Worm (Caenorhabditis elegans) whole organism, late embryonic: ENCODE data around the gene hsp-16.41.

Experiments used
- C08G9.2 ChIP-seq: sonication (generic microtip); optimal IDR thresholded peaks from 2 replicates; lab custom pipeline; 2016; ENCODE audit warnings: mild to moderate bottlenecking, missing genetic modification characterization, moderate library complexity, missing compliant biosample characterization
- F13H6.1 ChIP-seq: sonication (generic microtip); optimal IDR thresholded peaks from 2 replicates; lab custom pipeline; 2016; ENCODE audit warnings: missing genetic modification characterization, missing compliant biosample characterization
- K09A11.1 ChIP-seq: sonication (generic microtip); optimal IDR thresholded peaks from 2 replicates; lab custom pipeline; 2017; ENCODE audit warnings: antibody characterized with exemption, mild to moderate bottlenecking, missing genetic modification characterization, missing compliant biosample characterization; ENCODE audit not compliant: insufficient read depth
- T23F11.4 ChIP-seq: fragments of 200-800 bp; sonication (Bioruptor generic); optimal IDR thresholded peaks from 2 replicates; lab custom pipeline; 2018; ENCODE audit warnings: mild to moderate bottlenecking, missing genetic modification characterization, missing compliant biosample characterization
- Y22D7AL.16 ChIP-seq: sonication (generic microtip); optimal IDR thresholded peaks from 2 replicates; lab custom pipeline; 2016; ENCODE audit warnings: missing genetic modification characterization, missing compliant biosample characterization
- ahr-1 ChIP-seq: sonication (generic microtip); optimal IDR thresholded peaks from 2 replicates; lab custom pipeline; 2016; ENCODE audit warnings: missing genetic modification characterization, missing compliant biosample characterization
- ceh-18 ChIP-seq: sonication (generic microtip); optimal IDR thresholded peaks from 2 replicates; lab custom pipeline; 2016; ENCODE audit warnings: missing genetic modification characterization, missing compliant biosample characterization
- ceh-2 ChIP-seq: sonication (generic microtip); optimal IDR thresholded peaks from 2 replicates; lab custom pipeline; 2016; ENCODE audit warnings: missing genotype, missing genetic modification characterization, missing compliant biosample characterization
- ceh-30 ChIP-seq: fragments of 150-350 bp; optimal IDR thresholded peaks from 2 replicates; lab custom pipeline; 2014; ENCODE audit warnings: missing biosample characterization, missing genetic modification characterization
- ceh-31 ChIP-seq: sonication (generic microtip); optimal IDR thresholded peaks from 2 replicates; lab custom pipeline; 2016; ENCODE audit warnings: missing genetic modification characterization, missing compliant biosample characterization
- ceh-34 ChIP-seq: sonication (generic microtip); optimal IDR thresholded peaks from 2 replicates; lab custom pipeline; 2016; ENCODE audit warnings: mild to moderate bottlenecking, missing genetic modification characterization, missing compliant biosample characterization
- ceh-45 ChIP-seq: fragments of 200-800 bp; sonication (Bioruptor generic); IDR thresholded peaks from 2 replicates; pipeline ENCODE4 v1.3.6; 2022; ENCODE audit warnings: missing genetic modification reagents, missing genetic modification characterization, missing compliant biosample characterization
- ceh-48 ChIP-seq: sonication (generic microtip); optimal IDR thresholded peaks from 2 replicates; lab custom pipeline; 2016; ENCODE audit warnings: missing genetic modification characterization, inconsistent platforms, missing compliant biosample characterization
- che-1 ChIP-seq: sonication (generic microtip); optimal IDR thresholded peaks from 2 replicates; lab custom pipeline; 2016; ENCODE audit warnings: mild to moderate bottlenecking, missing genetic modification characterization, missing compliant biosample characterization
- elt-2 ChIP-seq: sonication (generic microtip); optimal IDR thresholded peaks from 2 replicates; lab custom pipeline; 2016; ENCODE audit warnings: missing genetic modification reagents, missing genetic modification characterization, missing compliant biosample characterization
- elt-4 ChIP-seq: sonication (generic microtip); optimal IDR thresholded peaks from 2 replicates; lab custom pipeline; 2016; ENCODE audit warnings: missing genetic modification characterization, missing compliant biosample characterization
- eyg-1 ChIP-seq: sonication (generic microtip); optimal IDR thresholded peaks from 2 replicates; lab custom pipeline; 2016; ENCODE audit warnings: missing genotype, missing genetic modification characterization, missing compliant biosample characterization
- fkh-10 ChIP-seq: fragments of 150-350 bp; optimal IDR thresholded peaks from 2 replicates; lab custom pipeline; 2014; ENCODE audit warnings: missing biosample characterization, missing genetic modification reagents, missing genetic modification characterization
- gmeb-2 ChIP-seq: sonication (generic microtip); optimal IDR thresholded peaks from 2 replicates; lab custom pipeline; 2016; ENCODE audit warnings: missing genetic modification characterization, inconsistent platforms, missing compliant biosample characterization
- hlh-13 ChIP-seq: fragments of 200-800 bp; sonication (Bioruptor generic); optimal IDR thresholded peaks from 2 replicates; lab custom pipeline; 2018; ENCODE audit warnings: mild to moderate bottlenecking, missing genetic modification characterization, missing compliant biosample characterization
- hlh-6 ChIP-seq: sonication (generic microtip); optimal IDR thresholded peaks from 2 replicates; lab custom pipeline; 2016; ENCODE audit warnings: missing genotype, missing genetic modification characterization, missing compliant biosample characterization
- hlh-8 ChIP-seq: sonication (generic microtip); optimal IDR thresholded peaks from 2 replicates; lab custom pipeline; 2016; ENCODE audit warnings: missing genotype, missing genetic modification characterization, missing compliant biosample characterization
- lim-6 ChIP-seq: sonication (generic microtip); optimal IDR thresholded peaks from 2 replicates; lab custom pipeline; 2016; ENCODE audit warnings: missing genetic modification characterization, missing compliant biosample characterization
- madf-2 ChIP-seq: sonication (generic microtip); optimal IDR thresholded peaks from 2 replicates; lab custom pipeline; 2017; ENCODE audit warnings: missing genetic modification characterization, missing compliant biosample characterization
- mec-3 ChIP-seq: sonication (generic microtip); optimal IDR thresholded peaks from 2 replicates; lab custom pipeline; 2016; ENCODE audit warnings: borderline replicate concordance, missing genetic modification characterization, missing compliant biosample characterization
- nfya-1 ChIP-seq: sonication (generic microtip); optimal IDR thresholded peaks from 2 replicates; lab custom pipeline; 2017; ENCODE audit warnings: missing genetic modification characterization, mild to moderate bottlenecking, missing compliant biosample characterization, antibody characterized with exemption, moderate library complexity
- odd-2 ChIP-seq: sonication (generic microtip); optimal IDR thresholded peaks from 2 replicates; lab custom pipeline; 2017; ENCODE audit warnings: antibody characterized with exemption, mild to moderate bottlenecking, missing genetic modification characterization, missing compliant biosample characterization
- pag-3 ChIP-seq: sonication (generic microtip); optimal IDR thresholded peaks from 2 replicates; lab custom pipeline; 2016; ENCODE audit warnings: missing compliant biosample characterization, missing genetic modification characterization, borderline replicate concordance
- pha-2 ChIP-seq: sonication (generic microtip); optimal IDR thresholded peaks from 2 replicates; lab custom pipeline; 2017; ENCODE audit warnings: mild to moderate bottlenecking, missing genetic modification characterization, missing compliant biosample characterization
- pha-4 ChIP-seq: fragments of 150-350 bp; optimal IDR thresholded peaks from 2 replicates; lab custom pipeline; 2018; ENCODE audit warnings: missing biosample characterization, missing genetic modification reagents, missing genetic modification characterization
- ref-2 ChIP-seq: sonication (generic microtip); optimal IDR thresholded peaks from 2 replicates; lab custom pipeline; 2016; ENCODE audit warnings: missing genetic modification characterization, missing compliant biosample characterization
- rnt-1 ChIP-seq: sonication (generic microtip); optimal IDR thresholded peaks from 2 replicates; lab custom pipeline; 2016; ENCODE audit warnings: missing genetic modification characterization, missing compliant biosample characterization
- sdc-2 ChIP-seq: sonication (generic microtip); optimal IDR thresholded peaks from 2 replicates; lab custom pipeline; 2016; ENCODE audit warnings: missing genotype, missing genetic modification characterization, missing compliant biosample characterization
- sox-2 ChIP-seq: fragments of 200-800 bp; sonication (Bioruptor generic); IDR thresholded peaks from 2 replicates; pipeline ENCODE4 v1.3.6; 2022; ENCODE audit warnings: missing genetic modification reagents, missing genetic modification characterization, missing compliant biosample characterization
- tbx-7 ChIP-seq: sonication (generic microtip); optimal IDR thresholded peaks from 2 replicates; lab custom pipeline; 2016; ENCODE audit warnings: missing genotype, missing genetic modification characterization, missing compliant biosample characterization
- zip-5 ChIP-seq: sonication (generic microtip); optimal IDR thresholded peaks from 2 replicates; lab custom pipeline; 2016; ENCODE audit warnings: missing genetic modification characterization, missing compliant biosample characterization

The hsp-16.41 gene

DNA sequence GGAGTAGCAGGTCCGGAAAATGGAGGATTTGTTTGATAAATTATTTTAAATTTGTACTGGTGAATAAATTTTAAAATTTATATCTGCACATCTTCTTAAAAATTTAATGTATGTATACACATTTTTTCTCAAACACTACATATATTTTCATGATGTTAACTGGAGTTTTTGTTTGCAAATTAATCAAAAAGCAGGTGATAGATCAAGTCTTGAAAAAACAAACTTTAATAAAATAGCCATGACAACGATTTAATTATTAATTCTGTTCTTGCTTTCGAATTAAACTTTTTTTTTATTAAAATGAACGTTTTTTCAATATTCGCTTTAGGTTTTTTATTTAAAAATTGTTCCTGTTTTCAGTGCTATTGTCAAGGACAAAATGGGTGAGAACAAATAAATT, 10.8 kb upstream of the hsp-16.41 start, which contains the start of gene F36H9.1:
Gene F36H9.1, plus strand, starts transcription at position 301 of the 400 bp plus-strand sequence.
- TF ChIP-seq ref-2 (tag; lab: Kevin White, UChicago) (no peak), madf-2 (no peak), lim-6 (tag; lab: Kevin White, UChicago) (no peak), K09A11.1 (tag; lab: Kevin White, UChicago) (no peak), elt-2 (tag; lab: Kevin White, UChicago) (no peak), gmeb-2 (tag; lab: Kevin White, UChicago) (no peak), ceh-31 (tag; lab: Kevin White, UChicago) (no peak), ceh-45 (no peak), pha-4 (tag; lab: Kevin White, UChicago) (no peak), ceh-18 (tag; lab: Kevin White, UChicago) (no peak), T23F11.4 (GFP tag; lab: Kevin White, UChicago) (no peak), sdc-2 (no peak)
- TF ChIP-seq, all 69 proteins: peak for 0

DNA sequence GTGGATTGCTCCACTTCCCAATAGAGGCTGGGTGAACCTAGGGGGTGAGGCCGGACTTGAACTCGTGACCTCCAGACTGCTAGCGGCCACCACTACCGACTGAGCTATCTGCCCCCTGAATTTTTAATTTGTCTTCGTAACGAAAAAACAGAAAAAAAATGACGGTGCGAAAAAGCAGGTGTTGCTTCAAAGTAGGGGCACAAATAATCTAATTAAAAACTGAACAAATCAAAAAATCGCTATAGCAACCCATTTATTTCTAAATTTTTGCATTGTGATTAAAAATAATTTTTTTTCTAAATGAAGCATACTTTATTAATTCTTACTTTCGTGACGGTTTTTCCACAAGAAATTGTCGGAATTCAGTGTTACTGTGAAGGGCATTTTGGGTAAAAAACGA, 7.1 kb upstream of the hsp-16.41 start, which contains the start of gene F36H9.10:
Gene F36H9.10, plus strand, starts transcription at position 301 of the 400 bp plus-strand sequence.
- TF ChIP-seq F13H6.1 (tag; lab: Kevin White, UChicago) (no peak), ceh-2 (tag; lab: Kevin White, UChicago) (no peak), nfya-1 (no peak), mec-3 (no peak), ceh-30 (tag; lab: Kevin White, UChicago) (no peak), Y22D7AL.16 (tag; lab: Kevin White, UChicago) (no peak), ceh-18 (tag; lab: Kevin White, UChicago) (no peak), zip-5 (tag; lab: Kevin White, UChicago) (no peak), rnt-1 (tag; lab: Kevin White, UChicago) (no peak), C08G9.2 (tag; lab: Kevin White, UChicago) (no peak), hlh-6 (no peak), T23F11.4 (GFP tag; lab: Kevin White, UChicago) (no peak), ceh-48 (tag; lab: Kevin White, UChicago) (no peak)

DNA sequence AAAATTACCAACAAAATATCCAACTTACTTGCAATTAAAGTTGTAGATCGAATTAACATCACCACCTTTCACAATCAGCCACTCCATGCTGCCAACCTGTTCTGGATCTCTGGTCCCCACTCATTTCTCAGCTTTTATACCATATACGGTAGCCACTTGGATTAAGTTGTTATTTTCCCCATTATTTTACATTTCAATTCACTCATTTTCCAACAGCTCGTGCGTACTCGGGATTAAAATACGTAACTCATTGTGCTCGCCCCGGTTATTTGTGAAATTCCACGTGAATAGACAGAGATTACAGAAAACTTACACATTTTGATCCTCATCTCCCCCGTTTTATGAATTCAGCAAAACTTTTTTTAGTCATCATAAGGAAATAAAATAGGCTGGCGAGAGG, 1.9 kb upstream of the hsp-16.41 start, which contains the start of gene srt-41:
Gene srt-41, minus strand, starts transcription at position 101 of the 400 bp plus-strand sequence.
- no peak for TF ChIP-seq tbx-7 (tag; lab: Kevin White, UChicago)
- TF ChIP-seq pag-3 (tag; lab: Kevin White, UChicago) = no peak
- no peak for TF ChIP-seq ceh-30 (tag; lab: Kevin White, UChicago)
- no peak for TF ChIP-seq elt-4
- no peak for TF ChIP-seq fkh-10 (GFP tag; lab: Kevin White, UChicago)
- no peak for TF ChIP-seq ceh-34 (tag; lab: Kevin White, UChicago)
- no peak for TF ChIP-seq odd-2
- no peak for TF ChIP-seq nfya-1
- no peak for TF ChIP-seq pha-2 (tag; lab: Kevin White, UChicago)
- no peak for TF ChIP-seq elt-2 (tag; lab: Kevin White, UChicago)
- TF ChIP-seq, all 69 proteins: peak for 0

DNA sequence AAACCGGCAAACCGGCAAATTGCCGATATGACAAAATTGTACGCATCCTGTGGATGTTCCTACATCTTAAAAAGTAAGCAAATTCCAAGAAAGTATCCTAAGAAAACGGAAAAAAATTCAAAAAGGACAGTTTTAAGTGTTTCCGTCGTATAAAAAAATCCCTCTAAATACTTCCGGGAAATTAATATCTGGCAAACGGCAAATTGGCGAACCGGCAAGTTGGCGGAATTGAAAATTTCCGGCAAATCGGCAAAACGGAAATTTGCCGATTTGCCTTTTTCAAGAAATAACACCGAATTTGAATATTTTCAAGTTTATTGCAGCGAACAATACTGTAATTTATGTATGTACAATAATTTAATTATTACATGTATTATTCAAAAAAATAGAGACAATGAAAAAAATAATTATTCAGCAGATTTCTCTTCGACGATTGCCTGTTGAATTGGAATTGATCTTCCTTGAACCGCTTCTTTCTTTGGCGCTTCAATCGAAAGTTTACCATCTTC, 890 bp upstream of the hsp-16.41 start:
- TF ChIP-seq elt-4 = no peak
- TF ChIP-seq ceh-31 (tag; lab: Kevin White, UChicago) = no peak

DNA sequence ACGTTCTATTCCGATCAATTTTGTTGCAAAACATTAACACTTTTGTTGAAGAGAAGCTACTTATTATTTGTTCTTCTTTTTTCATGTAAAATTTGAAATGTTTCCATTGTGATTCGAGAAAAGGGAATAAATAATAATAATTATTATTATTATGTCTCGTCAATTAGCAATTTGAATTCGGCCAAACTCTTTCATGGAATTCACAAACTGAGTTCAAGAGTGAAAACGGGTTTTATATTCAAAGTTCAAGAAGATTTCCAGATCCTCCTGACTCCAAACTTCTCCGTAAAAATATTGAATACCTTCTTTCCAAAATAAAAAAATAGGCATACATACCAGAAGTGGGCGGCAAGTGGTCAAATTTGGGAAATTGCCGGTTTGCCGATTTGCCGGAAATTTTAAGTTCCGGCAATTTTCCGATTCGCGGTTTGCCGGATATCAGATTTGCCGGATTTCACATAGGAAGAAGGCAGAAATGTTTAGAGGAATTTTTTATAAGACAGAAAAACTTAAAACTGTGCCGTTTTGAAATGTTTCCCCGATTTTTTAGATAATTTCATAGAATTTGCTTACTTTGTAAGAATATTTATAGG, 842 bp downstream of the hsp-16.41 start:
- TF ChIP-seq elt-2 (tag; lab: Kevin White, UChicago) (no peak), K09A11.1 (tag; lab: Kevin White, UChicago) (no peak), ceh-2 (tag; lab: Kevin White, UChicago) (no peak), rnt-1 (tag; lab: Kevin White, UChicago) (no peak), hlh-8 (no peak), che-1 (no peak), eyg-1 (tag; lab: Kevin White, UChicago) (no peak), hlh-13 (GFP tag; lab: Kevin White, UChicago) (no peak), sox-2 (GFP tag; lab: Robert Waterston, UW) (no peak), fkh-10 (GFP tag; lab: Kevin White, UChicago) (no peak), ahr-1 (no peak)
- TF ChIP-seq, all 69 proteins: peak for 0
